Worm (Caenorhabditis elegans): ENCODE data around the gene ZK262.4.

DNA sequence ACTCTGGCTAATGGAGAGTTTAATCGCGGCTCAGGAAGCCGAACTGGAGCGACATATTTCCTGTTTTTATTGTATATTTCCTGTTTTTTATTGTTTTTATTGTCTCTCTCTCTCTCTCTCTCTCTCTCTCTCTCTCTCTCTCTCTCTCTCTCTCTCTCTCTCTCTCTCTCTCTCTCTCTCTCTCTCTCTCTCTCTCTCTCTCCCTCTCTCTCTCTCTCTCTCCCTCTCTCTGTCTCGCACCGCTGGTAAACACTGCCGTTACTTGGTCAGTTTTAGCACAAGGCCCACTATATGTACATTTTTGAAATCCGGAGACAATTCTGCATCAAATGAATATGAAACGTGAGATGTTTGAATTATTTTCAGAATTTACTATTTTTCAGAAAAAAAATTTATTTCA lies 6.5 kb upstream of the ZK262.4 start:
- TF ChIP-seq ama-1 (optimal IDR thresholded peaks at IDR 0.05) (no peak), pax-1 (tag; optimal IDR thresholded peaks at IDR 0.05) (no peak), hlh-13 (GFP tag; optimal IDR thresholded peaks at IDR 0.05) (no peak), pros-1 (tag; optimal IDR thresholded peaks at IDR 0.05) (no peak), nhr-11 (tag; optimal IDR thresholded peaks at IDR 0.05) (no peak), C08G9.2 (tag; optimal IDR thresholded peaks at IDR 0.05) (no peak), sdc-2 (tag; optimal IDR thresholded peaks at IDR 0.05) (no peak)

Data from whole organism, late embryonic.